Fruit fly (Drosophila melanogaster) whole organism, wandering third instar larva: Measurements from ENCODE around the gene Hexim.

Experiments used
- Abd-B ChIP-seq: fragments of >200 bp; optimal IDR thresholded peaks from 2 replicates; lab custom pipeline; 2017; ENCODE audit warnings: missing biosample characterization, missing genetic modification characterization
- Dif ChIP-seq: fragments of 200-275, 200-300 bp; sonication (Bioruptor generic); optimal IDR thresholded peaks from 2 replicates; lab custom pipeline; 2018; ENCODE audit warnings: missing biosample characterization, missing genetic modification characterization; ENCODE audit not compliant: partially characterized antibody
- N ChIP-seq: fragments of >200 bp; optimal IDR thresholded peaks from 2 replicates; lab custom pipeline; 2018; ENCODE audit warnings: missing biosample characterization, missing external identifiers, missing genetic modification characterization
- Vsx2 ChIP-seq: fragments of 200-300, 225-300 bp; sonication (Bioruptor generic); optimal IDR thresholded peaks from 2 replicates; lab custom pipeline; 2018; ENCODE audit warnings: missing biosample characterization, missing genetic modification characterization; ENCODE audit not compliant: partially characterized antibody
- psq ChIP-seq: fragments of 200-800 bp; sonication (Bioruptor generic); optimal IDR thresholded peaks from 3 replicates; lab custom pipeline; 2017; ENCODE audit warnings: missing biosample characterization, mild to moderate bottlenecking, missing genetic modification characterization, moderate library complexity

DNA sequence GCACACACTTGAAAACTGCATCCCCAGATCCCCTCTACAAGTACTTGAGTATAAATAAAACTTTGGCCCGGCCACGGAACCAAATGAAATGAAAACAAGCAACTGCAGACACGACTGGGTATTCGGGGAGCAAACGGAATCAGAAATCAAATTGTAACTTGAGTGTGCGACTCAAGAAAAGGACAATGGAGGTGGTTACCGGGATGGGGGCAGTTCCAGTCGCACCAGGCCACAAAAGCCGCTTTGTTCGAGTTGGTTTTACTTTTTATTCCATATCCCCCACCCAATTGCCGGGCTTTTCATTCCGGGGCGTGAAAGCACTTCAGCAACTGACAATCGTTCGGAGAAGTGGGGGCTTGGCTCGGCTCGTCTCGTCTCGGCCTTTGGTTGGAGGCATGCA, 18.6 kb downstream of the Hexim start:
- TF ChIP-seq N, result no peak
- TF ChIP-seq Abd-B (GFP tag; lab: Kevin White, UChicago), result no peak
- no peak for TF ChIP-seq psq (GFP tag; lab: Kevin White, UChicago)
- no peak for TF ChIP-seq Dif (GFP tag; lab: Kevin White, UChicago)
- TF ChIP-seq Vsx2 (GFP tag; lab: Kevin White, UChicago), result no peak
